Worm (Caenorhabditis elegans): Measurements from ENCODE around the gene srsx-14.

srsx-14 gene

DNA sequence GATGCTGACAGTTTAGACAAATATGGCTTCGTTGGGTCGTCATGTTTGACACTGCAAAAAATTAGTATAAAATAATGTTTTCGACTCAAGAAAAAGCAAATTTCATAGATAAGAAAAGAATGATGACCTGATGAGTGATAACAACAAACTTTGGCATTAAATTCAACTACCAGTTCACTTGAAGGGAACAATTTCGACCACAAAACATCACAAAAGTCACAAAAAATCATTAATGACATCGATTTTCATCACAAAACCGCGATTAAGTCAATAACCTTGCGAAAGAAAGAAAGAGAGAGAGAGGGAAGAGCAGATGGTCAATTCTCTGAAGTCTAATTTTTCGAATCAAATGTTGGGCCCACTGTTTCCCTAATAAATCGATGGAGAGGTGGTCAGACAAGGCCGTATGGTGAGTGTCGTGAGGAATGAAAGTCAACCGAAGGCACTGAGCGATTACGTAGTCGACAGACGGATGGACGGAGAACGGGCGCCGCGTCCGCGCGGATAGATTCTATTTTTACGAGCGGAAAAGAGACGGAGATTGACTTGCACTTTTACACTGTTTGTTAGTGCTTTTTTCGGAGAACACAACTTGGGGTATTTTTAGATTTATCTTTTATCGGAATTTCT, 37.5 kb upstream of the srsx-14 start, which contains the start of gene bec-1 (continued):
- TF ChIP-seq repo-1 (tag; optimal IDR thresholded peaks at IDR 0.05), result no peak
- no peak for TF ChIP-seq rpc-1 (optimal IDR thresholded peaks at IDR 0.05)
- no peak for TF ChIP-seq rpc-1 (tag; optimal IDR thresholded peaks at IDR 0.05)
- TF ChIP-seq D2030.7 (GFP tag; IDR thresholded peaks at IDR 0.05), result no peak
- TF ChIP-seq nhr-90 (tag; optimal IDR thresholded peaks at IDR 0.05), result peak; percentile 14
- TF ChIP-seq ztf-28 (GFP tag; IDR thresholded peaks at IDR 0.05), result no peak
- no peak for TF ChIP-seq bed-2 (GFP tag; IDR thresholded peaks at IDR 0.05)
- TF ChIP-seq dox-1 (GFP tag; IDR thresholded peaks at IDR 0.05), result peak; percentile 25; the same call in 1 of the 2 replicates
- no peak for TF ChIP-seq fkh-3 (tag; optimal IDR thresholded peaks at IDR 0.05)
- no peak for TF ChIP-seq dpff-1 (tag; optimal IDR thresholded peaks at IDR 0.05)
- TF ChIP-seq gei-17 (GFP tag; optimal IDR thresholded peaks at IDR 0.05), result no peak
- TF ChIP-seq snpc-4 (GFP tag; optimal IDR thresholded peaks at IDR 0.05), result no peak
- no peak for TF ChIP-seq snpc-4 (tag; optimal IDR thresholded peaks at IDR 0.05)
- no peak for TF ChIP-seq him-1 (tag; optimal IDR thresholded peaks at IDR 0.05)
- TF ChIP-seq hlh-26 (GFP tag; conservative IDR thresholded peaks at IDR 0.05), result no peak
- TF ChIP-seq K11D2.4 (GFP tag; IDR thresholded peaks at IDR 0.05), result no peak
- no peak for TF ChIP-seq Y79H2A.3 (GFP tag; conservative IDR thresholded peaks at IDR 0.05)
- no peak for TF ChIP-seq hmg-1.2 (GFP tag; IDR thresholded peaks at IDR 0.05)
- no peak for TF ChIP-seq ceh-40 (GFP tag; IDR thresholded peaks at IDR 0.05)
- no peak for TF ChIP-seq snpc-3.4 (tag; optimal IDR thresholded peaks at IDR 0.05)
- TF ChIP-seq ets-4 (GFP tag; optimal IDR thresholded peaks at IDR 0.05), result peak; percentile 28
- TF ChIP-seq nhr-27 (tag; optimal IDR thresholded peaks at IDR 0.05), result no peak
- no peak for TF ChIP-seq unc-62 (GFP tag; optimal IDR thresholded peaks at IDR 0.05)
- TF ChIP-seq lsy-27 (tag; optimal IDR thresholded peaks at IDR 0.05; ENCODE audit: borderline replicate concordance, insufficient read depth), result no peak
- TF ChIP-seq pha-4 (tag; optimal IDR thresholded peaks at IDR 0.05), result no peak
- TF ChIP-seq Y53G8AR.9 (GFP tag; conservative IDR thresholded peaks at IDR 0.05), result peak; percentile 57; the same call in 1 of the 2 replicates
- no peak for TF ChIP-seq attf-5 (GFP tag; optimal IDR thresholded peaks at IDR 0.05)
- no peak for TF ChIP-seq Y53F4B.3 (GFP tag; IDR thresholded peaks at IDR 0.05)
- no peak for TF ChIP-seq ztf-3 (GFP tag; optimal IDR thresholded peaks at IDR 0.05)
- no peak for TF ChIP-seq egl-44 (GFP tag; IDR thresholded peaks at IDR 0.05)
- no peak for TF ChIP-seq Y67H2A.10 (GFP tag; conservative IDR thresholded peaks at IDR 0.05)
- no peak; the same call in 1 of the 2 replicates for TF ChIP-seq ekl-4 (GFP tag; IDR thresholded peaks at IDR 0.05)
- no peak for TF ChIP-seq ceh-100 (GFP tag; IDR thresholded peaks at IDR 0.05)
- no peak for TF ChIP-seq bed-1 (GFP tag; IDR thresholded peaks at IDR 0.05)
- TF ChIP-seq ceh-91 (GFP tag; IDR thresholded peaks at IDR 0.05), result no peak
- no peak for TF ChIP-seq efl-1 (GFP tag; optimal IDR thresholded peaks at IDR 0.05)
- TF ChIP-seq lsl-1 (GFP tag; optimal IDR thresholded peaks at IDR 0.05), result no peak
- no peak for TF ChIP-seq F57C9.4 (tag; optimal IDR thresholded peaks at IDR 0.05)
- no peak for TF ChIP-seq ztf-22 (GFP tag; optimal IDR thresholded peaks at IDR 0.05)
- no peak for TF ChIP-seq hlh-12 (tag; optimal IDR thresholded peaks at IDR 0.05)
- no peak for TF ChIP-seq ztf-18 (tag; optimal IDR thresholded peaks at IDR 0.05)
- TF ChIP-seq F49E8.2 (tag; optimal IDR thresholded peaks at IDR 0.05; ENCODE audit: insufficient read depth), result no peak
- peak; percentile 62 for TF ChIP-seq nfyb-1 (GFP tag; IDR thresholded peaks at IDR 0.05)
- peak; percentile 12 for TF ChIP-seq nhr-80 (tag; optimal IDR thresholded peaks at IDR 0.05)
- TF ChIP-seq ceh-58 (GFP tag; IDR thresholded peaks at IDR 0.05), result no peak
- no peak for TF ChIP-seq lin-54 (GFP tag; optimal IDR thresholded peaks at IDR 0.05)
- TF ChIP-seq mel-28 (tag; optimal IDR thresholded peaks at IDR 0.05; ENCODE audit: borderline replicate concordance), result no peak
- TF ChIP-seq F57A8.1 (GFP tag; optimal IDR thresholded peaks at IDR 0.05), result no peak
- TF ChIP-seq die-1 (tag; optimal IDR thresholded peaks at IDR 0.05), result no peak
